Fruit fly (Drosophila melanogaster) whole organism, embryonic: ENCODE data around the gene CG32259.

Source experiments
- CG12155 ChIP-seq: fragments of 200-800 bp; sonication (Bioruptor generic); optimal IDR thresholded peaks from 3 replicates; lab custom pipeline; 2016; ENCODE audit warnings: missing biosample characterization, missing genetic modification characterization
- CG12299 ChIP-seq: fragments of 200-800 bp; sonication (Bioruptor generic); optimal IDR thresholded peaks from 2 replicates; lab custom pipeline; 2018; ENCODE audit warnings: missing biosample characterization, mild to moderate bottlenecking, missing genetic modification characterization
- CG30431 ChIP-seq: fragments of 200-800 bp; sonication (Bioruptor generic); optimal IDR thresholded peaks from 2 replicates; lab custom pipeline; 2017; ENCODE audit warnings: missing biosample characterization, missing genetic modification characterization
- CG4404 ChIP-seq: fragments of 200-800 bp; sonication (Bioruptor generic); IDR thresholded peaks from 2 replicates; pipeline ENCODE4 v1.3.6; 2022; ENCODE audit warnings: missing biosample characterization, missing genetic modification characterization
- CG8089 ChIP-seq: fragments of 200-800 bp; sonication (Bioruptor generic); optimal IDR thresholded peaks from 3 replicates; lab custom pipeline; 2016; ENCODE audit warnings: missing biosample characterization, missing genetic modification characterization
- Xrp1 ChIP-seq: fragments of 200-800 bp; sonication (Bioruptor generic); IDR thresholded peaks from 2 replicates; pipeline ENCODE4 v1.3.6; 2022; ENCODE audit warnings: missing biosample characterization, missing genetic modification characterization
- cas ChIP-seq: fragments of 200-800 bp; sonication (Bioruptor generic); IDR thresholded peaks from 2 replicates; pipeline ENCODE4 v1.3.6; 2022; ENCODE audit warnings: missing biosample characterization, missing genetic modification characterization
- fd64A ChIP-seq: fragments of 200-800 bp; sonication (Bioruptor generic); optimal IDR thresholded peaks from 3 replicates; lab custom pipeline; 2018; ENCODE audit warnings: missing biosample characterization, mild to moderate bottlenecking, missing genetic modification characterization
- gcm ChIP-seq: fragments of 200-800 bp; sonication (Bioruptor generic); optimal IDR thresholded peaks from 2 replicates; lab custom pipeline; 2019; ENCODE audit warnings: missing biosample characterization, mild to moderate bottlenecking, missing genetic modification characterization, moderate library complexity
- zen ChIP-seq: fragments of 200-800 bp; sonication (Bioruptor generic); optimal IDR thresholded peaks from 3 replicates; lab custom pipeline; 2018; ENCODE audit warnings: missing biosample characterization, mild to moderate bottlenecking, missing genetic modification characterization, moderate library complexity

DNA sequence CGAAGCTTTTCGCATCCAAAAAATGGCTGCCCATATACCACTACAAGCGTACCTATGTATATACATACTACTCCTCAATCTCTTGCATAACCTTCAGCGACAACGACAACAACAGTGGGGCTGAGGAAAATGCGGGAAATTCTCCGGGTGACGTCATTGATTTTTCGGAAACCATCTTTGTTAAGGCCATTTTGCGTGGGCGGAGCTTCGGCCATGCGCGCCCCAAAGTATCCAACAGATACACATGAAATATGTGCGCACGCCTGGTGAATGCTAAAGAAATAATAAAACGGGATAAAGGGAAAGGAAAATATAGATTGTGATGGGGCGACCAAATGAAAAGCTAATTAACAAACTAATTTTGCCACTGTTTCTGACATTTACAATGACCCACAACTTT, 16.7 kb downstream of the CG32259 start:
- TF ChIP-seq CG8089 (GFP tag; lab: Kevin White, UChicago) (no peak), fd64A (GFP tag; lab: Kevin White, UChicago) (no peak), gcm (GFP tag; lab: Kevin White, UChicago) (no peak), CG4404 (GFP tag; lab: Robert Waterston, UW) (no peak), zen (tag; lab: Kevin White, UChicago) (no peak), CG12155 (no peak), CG30431 (GFP tag; lab: Kevin White, UChicago) (no peak), CG12299 (tag; lab: Kevin White, UChicago) (no peak), Xrp1 (GFP tag; lab: Robert Waterston, UW) (no peak), cas (GFP tag; lab: Robert Waterston, UW) (no peak)
